Fruit fly (Drosophila melanogaster) whole organism, embryonic: ENCODE data around the gene fln.
A peak's percentile ranks its signal among the peaks of the same experiment; 100 is the strongest.

ENCODE experiments used
- Adf1 ChIP-seq: fragments of 200-800 bp; sonication (Bioruptor generic); IDR thresholded peaks from 2 replicates; pipeline ENCODE4 v1.3.6; 2022; ENCODE audit warnings: missing biosample characterization, missing genetic modification characterization
- B-H1 ChIP-seq: fragments of 200-800 bp; sonication (Bioruptor generic); IDR thresholded peaks from 3 replicates; pipeline ENCODE4 v1.3.6; 2022; ENCODE audit warnings: missing biosample characterization, missing genetic modification characterization
- Bgb ChIP-seq: fragments of 200-800 bp; sonication (Bioruptor generic); IDR thresholded peaks from 2 replicates; pipeline ENCODE4 v1.3.6; 2022; ENCODE audit warnings: missing biosample characterization, missing genetic modification characterization; ENCODE audit not compliant: partially characterized antibody
- CG12104 ChIP-seq: fragments of 200-800 bp; sonication (Bioruptor generic); optimal IDR thresholded peaks from 3 replicates; lab custom pipeline; 2016; ENCODE audit warnings: missing biosample characterization, missing genetic modification characterization
- CG14441 ChIP-seq: fragments of 200-800 bp; sonication (Bioruptor generic); IDR thresholded peaks from 2 replicates; pipeline ENCODE4 v1.3.6; 2022; ENCODE audit warnings: missing biosample characterization, missing genetic modification characterization
- CG17186 ChIP-seq: fragments of 200-800 bp; sonication (Bioruptor generic); optimal IDR thresholded peaks from 3 replicates; lab custom pipeline; 2017; ENCODE audit warnings: missing biosample characterization, missing genetic modification reagents, missing genetic modification characterization
- CG17385 ChIP-seq: fragments of 200-800 bp; sonication (Bioruptor generic); optimal IDR thresholded peaks from 3 replicates; lab custom pipeline; 2018; ENCODE audit warnings: missing biosample characterization, mild to moderate bottlenecking, missing genetic modification characterization
- CG17829 ChIP-seq: fragments of 200-800 bp; optimal IDR thresholded peaks from 2 replicates; lab custom pipeline; 2019; ENCODE audit warnings: missing biosample characterization, mild to moderate bottlenecking, missing genetic modification characterization, moderate library complexity
- CG42726 ChIP-seq: fragments of 200-800 bp; sonication (Bioruptor generic); IDR thresholded peaks from 2 replicates; pipeline ENCODE4 v1.3.6; 2022; ENCODE audit warnings: missing biosample characterization, missing genetic modification characterization; ENCODE audit not compliant: partially characterized antibody
- CG8944 ChIP-seq: fragments of 200-800 bp; sonication (Bioruptor generic); optimal IDR thresholded peaks from 3 replicates; lab custom pipeline; 2016; ENCODE audit warnings: missing biosample characterization, missing genetic modification characterization
- CG9727 ChIP-seq: fragments of 200-800 bp; sonication (Bioruptor generic); optimal IDR thresholded peaks from 3 replicates; lab custom pipeline; 2017; ENCODE audit warnings: missing biosample characterization, mild to moderate bottlenecking, missing genetic modification characterization
- CG9932 ChIP-seq: fragments of 200-800 bp; sonication (Bioruptor generic); IDR thresholded peaks from 2 replicates; pipeline ENCODE4 v1.3.6; 2022; ENCODE audit warnings: missing biosample characterization, missing genetic modification characterization
- CHES-1-like ChIP-seq: fragments of 200-800 bp; sonication (Bioruptor generic); optimal IDR thresholded peaks from 2 replicates; lab custom pipeline; 2016; ENCODE audit warnings: missing biosample characterization, missing genetic modification characterization
- Dad ChIP-seq: fragments of 200-800 bp; sonication (Bioruptor generic); optimal IDR thresholded peaks from 3 replicates; lab custom pipeline; 2016; ENCODE audit warnings: missing biosample characterization, missing genetic modification characterization
- Doc3 ChIP-seq: fragments of 200-800 bp; sonication (Bioruptor generic); IDR thresholded peaks from 3 replicates; pipeline ENCODE4 v1.3.6; 2022; ENCODE audit warnings: missing biosample characterization, missing genetic modification characterization; ENCODE audit not compliant: partially characterized antibody
- Dp ChIP-seq: fragments of 200-800 bp; sonication (Bioruptor generic); optimal IDR thresholded peaks from 2 replicates; lab custom pipeline; 2018; ENCODE audit warnings: missing biosample characterization, mild to moderate bottlenecking, missing genetic modification characterization, moderate library complexity
- E2f1 ChIP-seq: fragments of 200-800 bp; sonication (Bioruptor generic); IDR thresholded peaks from 2 replicates; pipeline ENCODE4 v1.3.6; 2022; ENCODE audit warnings: missing biosample characterization, missing genetic modification characterization
- Ets65A ChIP-seq: fragments of 200-800 bp; sonication (Bioruptor generic); peaks from one replicate; lab custom pipeline; 2016; ENCODE audit warnings: missing biosample characterization, missing genetic modification characterization
- Fer3 ChIP-seq: fragments of 200-800 bp; sonication (Bioruptor generic); optimal IDR thresholded peaks from 2 replicates; lab custom pipeline; 2018; ENCODE audit warnings: missing biosample characterization, mild to moderate bottlenecking, missing genetic modification characterization, moderate library complexity
- HHEX ChIP-seq: fragments of 200-800 bp; sonication (Bioruptor generic); optimal IDR thresholded peaks from 3 replicates; lab custom pipeline; 2017; ENCODE audit warnings: missing biosample characterization, mild to moderate bottlenecking, missing genetic modification characterization, missing genetic modification reagents
- Hr3 ChIP-seq: fragments of 200-800 bp; sonication (Bioruptor generic); optimal IDR thresholded peaks from 3 replicates; lab custom pipeline; 2016; ENCODE audit warnings: missing biosample characterization, missing genetic modification characterization
- Mad ChIP-seq: fragments of 200-800 bp; sonication (Bioruptor generic); optimal IDR thresholded peaks from 2 replicates; lab custom pipeline; 2016; ENCODE audit warnings: missing biosample characterization, missing genetic modification characterization
- Oaz ChIP-seq: fragments of 200-800 bp; sonication (Bioruptor generic); IDR thresholded peaks from 2 replicates; pipeline ENCODE4 v1.3.6; 2022; ENCODE audit warnings: missing biosample characterization, missing genetic modification characterization
- Poxn ChIP-seq: fragments of 200-800 bp; sonication (Bioruptor generic); IDR thresholded peaks from 2 replicates; pipeline ENCODE4 v1.3.6; 2022; ENCODE audit warnings: missing biosample characterization, missing genetic modification characterization
- Rfx ChIP-seq: fragments of 200-800 bp; sonication (Bioruptor generic); IDR thresholded peaks from 2 replicates; pipeline ENCODE4 v1.3.6; 2022; ENCODE audit warnings: missing biosample characterization, missing genetic modification characterization
- Side ChIP-seq: fragments of 200-800 bp; sonication (Bioruptor generic); optimal IDR thresholded peaks from 2 replicates; lab custom pipeline; 2016; ENCODE audit warnings: missing biosample characterization, missing genetic modification characterization
- Sox100B ChIP-seq: fragments of 200-800 bp; sonication (Bioruptor generic); optimal IDR thresholded peaks from 3 replicates; lab custom pipeline; 2018; ENCODE audit warnings: missing biosample characterization, mild to moderate bottlenecking, missing genetic modification characterization
- Xbp1 ChIP-seq: fragments of 200-800 bp; sonication (Bioruptor generic); optimal IDR thresholded peaks from 3 replicates; lab custom pipeline; 2016; ENCODE audit warnings: missing biosample characterization, mild to moderate bottlenecking, missing genetic modification characterization
- abd-A ChIP-seq: fragments of 200-800 bp; sonication (Bioruptor generic); optimal IDR thresholded peaks from 3 replicates; lab custom pipeline; 2019; ENCODE audit warnings: missing biosample characterization, mild to moderate bottlenecking, missing genetic modification characterization, moderate library complexity
- az2 ChIP-seq: fragments of 200-800 bp; sonication (Bioruptor generic); optimal IDR thresholded peaks from 3 replicates; lab custom pipeline; 2016; ENCODE audit warnings: missing biosample characterization, missing genetic modification characterization
- bowl ChIP-seq: fragments of 200-800 bp; sonication (Bioruptor generic); IDR thresholded peaks from 2 replicates; pipeline ENCODE4 v1.3.6; 2022; ENCODE audit warnings: missing biosample characterization, missing genetic modification characterization
- cg ChIP-seq: fragments of 200-800 bp; sonication (Bioruptor generic); optimal IDR thresholded peaks from 3 replicates; lab custom pipeline; 2019; ENCODE audit warnings: missing biosample characterization, mild to moderate bottlenecking, missing genetic modification characterization, moderate library complexity
- dati ChIP-seq: fragments of 200-800 bp; sonication (Bioruptor generic); IDR thresholded peaks from 2 replicates; pipeline ENCODE4 v1.3.6; 2022; ENCODE audit warnings: missing biosample characterization, missing genetic modification characterization
- gem ChIP-seq: fragments of 200-800 bp; sonication (Bioruptor generic); optimal IDR thresholded peaks from 2 replicates; lab custom pipeline; 2019; ENCODE audit warnings: missing biosample characterization, mild to moderate bottlenecking, missing genetic modification characterization, moderate library complexity
- grn ChIP-seq: fragments of 200-800 bp; sonication (Bioruptor generic); optimal IDR thresholded peaks from 3 replicates; lab custom pipeline; 2017; ENCODE audit warnings: missing biosample characterization, missing genetic modification characterization
- h ChIP-seq: fragments of >200 bp; optimal IDR thresholded peaks from 2 replicates; lab custom pipeline; 2017
- her ChIP-seq: fragments of 200-800 bp; sonication (Bioruptor generic); optimal IDR thresholded peaks from 2 replicates; lab custom pipeline; 2016; ENCODE audit warnings: missing biosample characterization, missing genetic modification characterization
- jumu ChIP-seq: fragments of 200-800 bp; sonication (Bioruptor generic); optimal IDR thresholded peaks from 3 replicates; lab custom pipeline; 2016; ENCODE audit warnings: missing biosample characterization, missing genetic modification characterization
- kah ChIP-seq: fragments of 200-800 bp; sonication (Bioruptor generic); optimal IDR thresholded peaks from 2 replicates; lab custom pipeline; 2018; ENCODE audit warnings: missing biosample characterization, mild to moderate bottlenecking, missing genetic modification characterization
- lbe ChIP-seq: fragments of 200-800 bp; sonication (Bioruptor generic); optimal IDR thresholded peaks from 2 replicates; lab custom pipeline; 2016; ENCODE audit warnings: missing biosample characterization, mild to moderate bottlenecking, missing genetic modification characterization
- nom ChIP-seq: fragments of 200-800 bp; sonication (Bioruptor generic); optimal IDR thresholded peaks from 2 replicates; lab custom pipeline; 2017; ENCODE audit warnings: missing biosample characterization, missing genetic modification characterization, mild to moderate bottlenecking, moderate library complexity, missing genetic modification reagents
- prd ChIP-seq, 3 experiments: fragments of >200 bp in 2 of 3; fragments of 200-800 bp in 1 of 3; sonication (Bioruptor generic) in 1 of 3; optimal IDR thresholded peaks in 2 of 3; IDR thresholded peaks in 1 of 3; 2 replicates in 2 of 3; 3 replicates in 1 of 3; pipeline versions ENCODE4 v1.3.6 to Lab custom; 2017 to 2022; ENCODE audit warnings: missing biosample characterization in 1 of 3, missing genetic modification characterization in 1 of 3
- pros ChIP-seq: fragments of 200-800 bp; sonication (Bioruptor generic); optimal IDR thresholded peaks from 3 replicates; lab custom pipeline; 2019; ENCODE audit warnings: missing biosample characterization, mild to moderate bottlenecking, missing genetic modification characterization, moderate library complexity
- pum ChIP-seq: fragments of 200-800 bp; sonication (Bioruptor generic); optimal IDR thresholded peaks from 2 replicates; lab custom pipeline; 2016; ENCODE audit warnings: missing biosample characterization, missing genetic modification characterization
- slbo ChIP-seq: fragments of 200-800 bp; sonication (Bioruptor generic); IDR thresholded peaks from 2 replicates; pipeline ENCODE4 v1.3.6; 2022; ENCODE audit warnings: missing biosample characterization, missing genetic modification characterization
- sna ChIP-seq: fragments of 200-800 bp; sonication (Bioruptor generic); IDR thresholded peaks from 2 replicates; pipeline ENCODE4 v1.3.6; 2022; ENCODE audit warnings: missing biosample characterization, missing genetic modification characterization; ENCODE audit not compliant: partially characterized antibody
- sug ChIP-seq: fragments of 200-800 bp; optimal IDR thresholded peaks from 2 replicates; lab custom pipeline; 2019; ENCODE audit warnings: missing biosample characterization, mild to moderate bottlenecking, missing genetic modification characterization, moderate library complexity
- twi ChIP-seq: fragments of 200-800 bp; optimal IDR thresholded peaks from 2 replicates; lab custom pipeline; 2019; ENCODE audit warnings: missing biosample characterization, mild to moderate bottlenecking, missing genetic modification characterization, moderate library complexity
- vnd ChIP-seq: fragments of 200-800 bp; sonication (Bioruptor generic); IDR thresholded peaks from 3 replicates; pipeline ENCODE4 v1.3.6; 2022; ENCODE audit warnings: missing biosample characterization, missing genetic modification characterization; ENCODE audit not compliant: partially characterized antibody

fln gene

DNA sequence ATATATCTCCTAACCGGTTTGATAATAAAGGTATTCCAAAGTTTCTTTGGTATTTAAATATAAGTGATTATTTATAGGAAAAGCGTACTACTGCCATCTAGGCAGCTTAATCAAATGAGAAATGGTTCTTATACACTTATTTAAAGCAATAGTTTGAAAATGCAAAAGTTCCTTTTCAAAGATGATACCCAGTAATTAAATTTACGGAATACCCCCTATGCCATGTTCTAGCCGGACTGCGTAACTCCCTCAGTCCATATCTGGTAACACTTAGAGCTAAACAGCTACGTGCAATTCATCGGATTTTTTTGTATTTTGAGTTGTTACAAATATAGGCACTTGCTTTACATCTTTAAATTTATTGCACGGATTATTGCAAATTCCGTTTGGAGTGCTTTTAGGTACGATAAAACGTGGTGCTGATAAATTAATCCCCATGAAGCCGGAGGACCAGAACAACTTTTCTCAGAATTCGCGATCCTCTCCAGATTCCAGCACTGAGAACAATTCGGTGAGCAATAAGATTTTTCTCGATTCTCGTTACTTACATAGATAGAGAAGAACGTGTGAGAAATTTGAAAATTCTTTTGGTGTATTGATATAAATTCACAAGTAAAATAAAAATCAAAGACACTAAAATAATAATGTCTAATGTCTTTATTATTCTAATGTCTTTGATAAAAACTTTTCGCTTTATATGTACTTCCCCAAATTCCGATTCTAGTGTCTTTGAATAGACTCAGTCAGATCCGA is 11.6 kb upstream of the fln start, which contains the start of gene CG7668 (continued):
- TF ChIP-seq Bgb (GFP tag; lab: Robert Waterston, UW) (no peak), CG9727 (GFP tag; lab: Kevin White, UChicago) (peak; percentile 90), vnd (GFP tag; lab: Robert Waterston, UW) (no peak), kah (GFP tag; lab: Kevin White, UChicago) (peak; percentile 67), CG14441 (GFP tag; lab: Robert Waterston, UW) (peak; percentile 91), B-H1 (GFP tag; lab: Robert Waterston, UW) (peak; percentile 84; the same call in 1 of the 3 replicates), az2 (GFP tag; lab: Kevin White, UChicago) (peak; percentile 91), bowl (peak; percentile 86), pros (peak; percentile 50), HHEX (peak; percentile 88), CHES-1-like (GFP tag; lab: Kevin White, UChicago) (peak; percentile 84), gem (peak; percentile 96), sug (tag; lab: Kevin White, UChicago) (peak; percentile 84), Adf1 (GFP tag; lab: Robert Waterston, UW) (peak; percentile 61), CG17385 (peak; percentile 84), Ets65A (GFP tag; lab: Kevin White, UChicago) (peak; percentile 97), prd (optimal IDR thresholded peaks at IDR 0.05; lab: Kevin White, UChicago) (no peak), prd (GFP tag; IDR thresholded peaks at IDR 0.05; lab: Robert Waterston, UW) (peak; percentile 92), grn (peak; percentile 28), slbo (GFP tag; lab: Robert Waterston, UW) (peak; percentile 91), h (lab: Kevin White, UChicago) (no peak), Sox100B (peak; percentile 83), CG8944 (GFP tag; lab: Kevin White, UChicago) (peak; percentile 87), Poxn (GFP tag; lab: Robert Waterston, UW) (no peak; the same call in 1 of the 2 replicates), CG17186 (GFP tag; lab: Kevin White, UChicago) (peak; percentile 70), pum (GFP tag; lab: Kevin White, UChicago) (peak; percentile 87), CG42726 (GFP tag; lab: Robert Waterston, UW) (no peak), Fer3 (peak; percentile 93)

dm6 chr3L:20000878-20001640 is 10.0 kb upstream of the fln start:
- TF ChIP-seq abd-A (no peak), Oaz (GFP tag; lab: Robert Waterston, UW) (no peak), jumu (GFP tag; lab: Kevin White, UChicago) (no peak), sna (GFP tag; lab: Robert Waterston, UW) (no peak), Rfx (GFP tag; lab: Robert Waterston, UW) (no peak), her (GFP tag; lab: Kevin White, UChicago) (no peak), Dp (peak; percentile 4), CG12104 (GFP tag; lab: Kevin White, UChicago) (no peak), Dad (GFP tag; lab: Kevin White, UChicago) (no peak), Mad (GFP tag; lab: Kevin White, UChicago) (no peak), Xbp1 (GFP tag; lab: Kevin White, UChicago) (no peak), E2f1 (no peak), CG9932 (GFP tag; lab: Robert Waterston, UW) (no peak), Side (GFP tag; lab: Kevin White, UChicago) (no peak), nom (no peak), dati (GFP tag; lab: Robert Waterston, UW) (no peak), Hr3 (GFP tag; lab: Kevin White, UChicago) (no peak), Doc3 (GFP tag; lab: Robert Waterston, UW) (no peak), lbe (GFP tag; lab: Kevin White, UChicago) (no peak), cg (GFP tag; lab: Kevin White, UChicago) (no peak), CG17829 (tag; lab: Kevin White, UChicago) (peak; percentile 32), twi (tag; lab: Kevin White, UChicago) (no peak)
